Worm (Caenorhabditis elegans) whole organism, L1 larva: ENCODE results near the gene F57G12.2.

ENCODE experiments used
- ces-1 ChIP-seq: fragments of 150-350 bp; optimal IDR thresholded peaks from 2 replicates; lab custom pipeline; 2014; ENCODE audit warnings: missing biosample characterization, missing genetic modification reagents, missing genetic modification characterization
- fos-1 ChIP-seq: fragments of 150-350 bp; optimal IDR thresholded peaks from 2 replicates; lab custom pipeline; 2014; ENCODE audit warnings: missing biosample characterization, missing genetic modification characterization
- jun-1 ChIP-seq: fragments of 150-350 bp; optimal IDR thresholded peaks from 2 replicates; lab custom pipeline; 2014; ENCODE audit warnings: missing biosample characterization, missing genetic modification reagents, missing genetic modification characterization
- lin-13 ChIP-seq: fragments of 150-350 bp; optimal IDR thresholded peaks from 2 replicates; lab custom pipeline; 2014; ENCODE audit warnings: missing biosample characterization, missing genetic modification reagents, missing genetic modification characterization
- lin-15B ChIP-seq: fragments of 150-350 bp; sonication (generic microtip); optimal IDR thresholded peaks from 3 replicates; lab custom pipeline; 2014; ENCODE audit warnings: missing biosample characterization, missing genetic modification characterization
- lir-3 ChIP-seq: sonication (generic microtip); optimal IDR thresholded peaks from 2 replicates; lab custom pipeline; 2016; ENCODE audit warnings: mild to moderate bottlenecking, missing genetic modification characterization, moderate library complexity, missing compliant biosample characterization; ENCODE audit not compliant: poor library complexity
- mab-9 ChIP-seq: fragments of 200-800 bp; sonication (Bioruptor generic); IDR thresholded peaks from 2 replicates; pipeline ENCODE4 v1.3.6; 2022; ENCODE audit warnings: missing genetic modification reagents, missing genetic modification characterization, missing compliant biosample characterization
- mep-1 ChIP-seq: fragments of 150-350 bp; optimal IDR thresholded peaks from 2 replicates; lab custom pipeline; 2014; ENCODE audit warnings: missing biosample characterization, missing genetic modification characterization
- nhr-11 ChIP-seq: fragments of 150-350 bp; optimal IDR thresholded peaks from 2 replicates; lab custom pipeline; 2014; ENCODE audit warnings: missing biosample characterization, missing genetic modification characterization
- nhr-77 ChIP-seq: fragments of 150-350 bp; optimal IDR thresholded peaks from 2 replicates; lab custom pipeline; 2014; ENCODE audit warnings: missing biosample characterization, missing genetic modification characterization
- sup-37 ChIP-seq: fragments of 200-800 bp; sonication (Bioruptor generic); optimal IDR thresholded peaks from 2 replicates; lab custom pipeline; 2018; ENCODE audit warnings: mild to moderate bottlenecking, missing genetic modification characterization, missing compliant biosample characterization
- unc-62 ChIP-seq: fragments of 150-350 bp; optimal IDR thresholded peaks from 2 replicates; lab custom pipeline; 2014; ENCODE audit warnings: missing biosample characterization, missing genetic modification reagents, missing genetic modification characterization
- xbp-1 ChIP-seq: sonication (generic microtip); optimal IDR thresholded peaks from 2 replicates; lab custom pipeline; 2016; ENCODE audit warnings: missing genetic modification characterization, missing compliant biosample characterization
- ztf-4 ChIP-seq: fragments of 150-350 bp; optimal IDR thresholded peaks from 2 replicates; lab custom pipeline; 2014; ENCODE audit warnings: missing biosample characterization, missing genetic modification characterization

DNA sequence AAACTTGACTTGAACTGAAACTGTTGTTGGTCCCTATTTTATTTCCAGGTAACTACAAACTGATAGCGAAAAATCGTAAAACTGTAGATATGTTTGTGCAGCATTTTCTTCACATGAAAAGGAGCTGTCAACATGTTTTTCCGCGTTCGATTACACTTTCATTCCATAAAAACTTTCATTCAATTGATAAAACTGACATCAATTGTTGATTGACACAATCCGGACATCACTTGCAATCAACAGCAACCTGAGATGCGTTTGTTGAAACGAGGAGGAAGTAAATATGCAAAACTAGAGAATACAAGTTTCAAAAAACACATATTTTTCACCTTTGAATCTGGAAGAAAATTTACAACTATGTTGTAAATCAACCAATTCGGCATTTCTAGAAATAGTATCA is 37.5 kb upstream of the F57G12.2 start:
- no peak for TF ChIP-seq ztf-4
- TF ChIP-seq unc-62, result no peak
- TF ChIP-seq mep-1 (tag; lab: Kevin White, UChicago), result no peak
- no peak for TF ChIP-seq lir-3 (tag; lab: Kevin White, UChicago)
- TF ChIP-seq nhr-11 (tag; lab: Kevin White, UChicago), result no peak
- TF ChIP-seq lin-15B, result no peak
- no peak for TF ChIP-seq jun-1
- no peak for TF ChIP-seq mab-9 (GFP tag; lab: Robert Waterston, UW)
- no peak for TF ChIP-seq ces-1 (GFP tag; lab: Kevin White, UChicago)
- no peak for TF ChIP-seq fos-1 (tag; lab: Kevin White, UChicago)
- TF ChIP-seq lin-13 (GFP tag; lab: Kevin White, UChicago), result no peak
- TF ChIP-seq sup-37 (GFP tag; lab: Kevin White, UChicago), result no peak
- no peak for TF ChIP-seq xbp-1
- no peak for TF ChIP-seq nhr-77
